Worm (Caenorhabditis elegans): Measurements from ENCODE around the gene mek-1.

mek-1 gene

ce11 chrX:7485748-7486147 lies 6.7 kb downstream of the mek-1 start, which contains the start of gene gly-12 (continued):
- TF ChIP-seq unc-86 (tag; optimal IDR thresholded peaks at IDR 0.05) (peak; percentile 43), irx-1 (tag; optimal IDR thresholded peaks at IDR 0.05) (no peak), nhr-12 (tag; optimal IDR thresholded peaks at IDR 0.05) (no peak), mef-2 (tag; optimal IDR thresholded peaks at IDR 0.05) (no peak)

DNA sequence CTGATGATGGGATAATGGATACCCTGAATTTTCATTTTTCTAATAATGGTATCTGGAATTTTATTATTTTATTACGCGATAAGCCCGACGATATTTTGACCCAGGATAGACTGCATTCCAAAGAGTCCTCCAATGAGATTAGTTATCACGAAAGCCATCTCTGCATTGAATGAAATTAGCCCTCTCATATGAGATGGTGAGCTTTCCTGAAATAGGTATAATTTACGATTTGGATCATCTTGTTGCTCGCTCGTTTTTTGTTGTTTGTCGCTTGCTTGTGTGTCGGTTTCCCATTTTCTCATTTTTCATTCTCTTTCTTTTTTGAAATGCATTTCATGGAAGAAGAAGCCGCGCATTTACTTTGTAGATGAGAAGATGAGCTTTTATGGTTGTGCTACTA lies 12.5 kb downstream of the mek-1 start:
- TF ChIP-seq lin-14 (GFP tag; optimal IDR thresholded peaks at IDR 0.05), result peak; percentile 58
- no peak for TF ChIP-seq ztf-4 (tag; optimal IDR thresholded peaks at IDR 0.05)

DNA sequence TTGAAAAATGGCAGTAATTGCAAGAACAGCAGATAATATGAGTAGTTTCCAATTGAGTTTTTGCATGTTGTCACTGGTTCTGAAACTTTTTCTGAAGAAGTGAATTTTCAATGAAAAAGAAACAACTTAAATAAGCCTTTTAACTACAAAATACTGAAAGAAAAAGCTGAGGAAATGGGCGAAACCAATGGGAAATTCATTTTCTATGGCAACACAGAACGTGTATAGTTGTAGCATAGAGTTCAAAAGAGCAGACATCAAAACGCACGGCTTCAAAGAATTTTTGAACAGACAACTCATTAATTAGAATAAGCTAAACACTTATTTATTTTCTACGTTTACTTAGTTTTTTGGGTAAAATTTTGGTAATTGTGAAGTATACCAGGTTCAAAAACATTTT lies 14.0 kb downstream of the mek-1 start, which contains the start of gene F48E3.2:
TSS of gene F48E3.2 (minus strand) at position 101 of the 400 bp plus-strand sequence.
- TF ChIP-seq pax-3 (tag; optimal IDR thresholded peaks at IDR 0.05), result no peak
- TF ChIP-seq pag-3 (tag; optimal IDR thresholded peaks at IDR 0.05; ENCODE audit: borderline replicate concordance, insufficient read depth), result no peak
- no peak for TF ChIP-seq efl-1 (optimal IDR thresholded peaks at IDR 0.05)
- peak in 1 of 2 experiments; percentile 27 for TF ChIP-seq efl-1 (GFP tag; optimal IDR thresholded peaks at IDR 0.05 in 1 of 2)
- no peak for TF ChIP-seq ceh-82 (tag; optimal IDR thresholded peaks at IDR 0.05)

ce11 chrX:7495491-7495890 lies 16.4 kb downstream of the mek-1 start, which contains the start of gene try-14:
TSS of gene try-14 (minus strand) at chrX:7495591.
- TF ChIP-seq snu-23 (GFP tag; optimal IDR thresholded peaks at IDR 0.05), result no peak
- TF ChIP-seq nhr-20 (tag; optimal IDR thresholded peaks at IDR 0.05), result no peak
- no peak for TF ChIP-seq nhr-28 (tag; optimal IDR thresholded peaks at IDR 0.05)
- no peak for TF ChIP-seq swsn-7 (tag; optimal IDR thresholded peaks at IDR 0.05)
- no peak for TF ChIP-seq lsy-2 (tag; optimal IDR thresholded peaks at IDR 0.05)
- TF ChIP-seq ama-1 (optimal IDR thresholded peaks at IDR 0.05), result no peak
- TF ChIP-seq C04F5.9 (tag; optimal IDR thresholded peaks at IDR 0.05), result no peak
- TF ChIP-seq zip-4 (GFP tag; optimal IDR thresholded peaks at IDR 0.05), result no peak
- no peak for TF ChIP-seq nhr-77 (tag; optimal IDR thresholded peaks at IDR 0.05)
- no peak for TF ChIP-seq ztf-11 (tag; optimal IDR thresholded peaks at IDR 0.05)
- no peak for TF ChIP-seq lin-13 (GFP tag; optimal IDR thresholded peaks at IDR 0.05)
- no peak for TF ChIP-seq ceh-90 (tag; optimal IDR thresholded peaks at IDR 0.05)
- TF ChIP-seq grh-1 (GFP tag; IDR thresholded peaks at IDR 0.05), result no peak
- no peak for TF ChIP-seq efl-3 (GFP tag; optimal IDR thresholded peaks at IDR 0.05)

- TF ChIP-seq nhr-90 (tag; optimal IDR thresholded peaks at IDR 0.05; ENCODE audit: poor library complexity), result peak; percentile 88
- peak; percentile 81 for TF ChIP-seq fos-1 (tag; optimal IDR thresholded peaks at IDR 0.05)
- TF ChIP-seq ces-1 (GFP tag; optimal IDR thresholded peaks at IDR 0.05), result no peak
- no peak for TF ChIP-seq aly-2 (tag; optimal IDR thresholded peaks at IDR 0.05)
- TF ChIP-seq fkh-4 (tag; optimal IDR thresholded peaks at IDR 0.05; ENCODE audit: borderline replicate concordance), result peak; percentile 18
- peak; percentile 30 to 48 for TF ChIP-seq egl-27 (tag; optimal IDR thresholded peaks at IDR 0.05)
- TF ChIP-seq nhr-85 (tag), result peak; percentile 88
- peak; percentile 61 for TF ChIP-seq lin-39 (tag; optimal IDR thresholded peaks at IDR 0.05)
- TF ChIP-seq irx-1 (tag; optimal IDR thresholded peaks at IDR 0.05), result peak; percentile 78
- TF ChIP-seq ceh-82 (tag; optimal IDR thresholded peaks at IDR 0.05), result peak; percentile 85 to 91 (median 89)
- TF ChIP-seq ets-5 (GFP tag; IDR thresholded peaks at IDR 0.05), result no peak
- TF ChIP-seq ceh-88 (GFP tag; IDR thresholded peaks at IDR 0.05), result peak; percentile 64; the same call in 1 of the 2 replicates
- TF ChIP-seq nhr-84 (tag; optimal IDR thresholded peaks at IDR 0.05), result no peak
- TF ChIP-seq unc-86 (tag; optimal IDR thresholded peaks at IDR 0.05), result peak; percentile 95
- TF ChIP-seq lin-13 (GFP tag; optimal IDR thresholded peaks at IDR 0.05), result peak; percentile 93
- no peak for TF ChIP-seq ama-1 (optimal IDR thresholded peaks at IDR 0.05)
- peak; percentile 91 for TF ChIP-seq fkh-10 (GFP tag; optimal IDR thresholded peaks at IDR 0.05)
- no peak for TF ChIP-seq nhr-28 (tag; optimal IDR thresholded peaks at IDR 0.05)
- peak; percentile 75 for TF ChIP-seq zip-4 (GFP tag; optimal IDR thresholded peaks at IDR 0.05)
- no peak for TF ChIP-seq sptf-1 (tag; optimal IDR thresholded peaks at IDR 0.05)
- peak; percentile 87 for TF ChIP-seq nhr-77 (tag; optimal IDR thresholded peaks at IDR 0.05)
- peak; percentile 82 for TF ChIP-seq unc-130 (tag; optimal IDR thresholded peaks at IDR 0.05)
- peak; percentile 70 to 76 (median 75) for TF ChIP-seq dpl-1 (GFP tag; optimal IDR thresholded peaks at IDR 0.05)
- TF ChIP-seq efl-1 (optimal IDR thresholded peaks at IDR 0.05), result peak; percentile 73 to 76
- peak; percentile 65 to 95 for TF ChIP-seq efl-1 (GFP tag; optimal IDR thresholded peaks at IDR 0.05 in 1 of 2)
- TF ChIP-seq elt-3 (tag; optimal IDR thresholded peaks at IDR 0.05), result peak in 2 of 6 experiments; percentile 31 to 37
- TF ChIP-seq Y116A8C.19 (tag; optimal IDR thresholded peaks at IDR 0.05; ENCODE audit: borderline replicate concordance), result no peak
- TF ChIP-seq grh-1 (GFP tag; IDR thresholded peaks at IDR 0.05), result peak; percentile 78
- TF ChIP-seq jun-1 (tag; optimal IDR thresholded peaks at IDR 0.05), result peak; percentile 85
- TF ChIP-seq ceh-8 (GFP tag; optimal IDR thresholded peaks at IDR 0.05), result peak; percentile 93
Observed at ce11 chrX:7500970-7501369, 21.9 kb downstream of the mek-1 start, which contains the start of gene uggt-1. TSS of gene uggt-1 (minus strand) at chrX:7500982.
